Worm (Caenorhabditis elegans) whole organism, L1 larva: ENCODE measurements around the gene chil-24.
A peak's percentile ranks its signal among the peaks of the same experiment; 100 is the strongest.

Experiments used
- C16A3.4 ChIP-seq: fragments of 150-350 bp; optimal IDR thresholded peaks from 2 replicates; lab custom pipeline; 2014; ENCODE audit warnings: missing biosample characterization, missing genetic modification characterization
- C34B4.2 ChIP-seq: sonication (generic microtip); optimal IDR thresholded peaks from 2 replicates; lab custom pipeline; 2017; ENCODE audit warnings: mild to moderate bottlenecking, missing genetic modification characterization, missing compliant biosample characterization
- alr-1 ChIP-seq: fragments of 200-800 bp; sonication (Bioruptor generic); optimal IDR thresholded peaks from 2 replicates; lab custom pipeline; 2018; ENCODE audit warnings: borderline replicate concordance, mild to moderate bottlenecking, missing genetic modification characterization, missing compliant biosample characterization
- ceh-88 ChIP-seq: fragments of 200-800 bp; sonication (Bioruptor generic); IDR thresholded peaks from 2 replicates; pipeline ENCODE4 v1.3.6; 2022; ENCODE audit warnings: missing genetic modification characterization, missing compliant biosample characterization
- ceh-90 ChIP-seq: sonication (generic microtip); optimal IDR thresholded peaks from 2 replicates; lab custom pipeline; 2016; ENCODE audit warnings: missing genetic modification characterization, missing compliant biosample characterization
- efl-1 ChIP-seq, 4 experiments: fragments of 150-350 bp; optimal IDR thresholded peaks in 3 of 4; peaks in 1 of 4; 1 replicate in 1 of 4; 2 replicates in 3 of 4; lab custom pipeline; 2014; ENCODE audit warnings: missing biosample characterization in 2 of 4, missing genetic modification characterization in 2 of 4, missing genetic modification reagents in 2 of 4
- efl-3 ChIP-seq: fragments of 200-800 bp; sonication (Bioruptor generic); optimal IDR thresholded peaks from 2 replicates; lab custom pipeline; 2018; ENCODE audit warnings: mild to moderate bottlenecking, missing genetic modification characterization, missing compliant biosample characterization
- egl-13 ChIP-seq: sonication (generic microtip); optimal IDR thresholded peaks from 2 replicates; lab custom pipeline; 2016; ENCODE audit warnings: missing genotype, missing genetic modification reagents, missing genetic modification characterization, missing compliant biosample characterization
- elt-2 ChIP-seq: sonication (generic microtip); optimal IDR thresholded peaks from 2 replicates; lab custom pipeline; 2016; ENCODE audit warnings: missing genetic modification characterization, mild to moderate bottlenecking, inconsistent platforms, missing compliant biosample characterization, missing genetic modification reagents
- elt-3 ChIP-seq, 6 experiments: fragments of 150-350 bp in 1 of 6; sonication (generic microtip); optimal IDR thresholded peaks; 2 replicates each; lab custom pipeline; 2017 to 2018; ENCODE audit warnings: missing biosample characterization in 6 of 6, missing genetic modification characterization in 6 of 6, inconsistent platforms in 1 of 6
- ets-5 ChIP-seq: fragments of 200-800 bp; sonication (Bioruptor generic); IDR thresholded peaks from 2 replicates; pipeline ENCODE4 v1.3.6; 2022; ENCODE audit warnings: missing genetic modification characterization, missing compliant biosample characterization
- fkh-10 ChIP-seq: sonication (generic microtip); optimal IDR thresholded peaks from 2 replicates; lab custom pipeline; 2017; ENCODE audit warnings: missing biosample characterization, missing genetic modification reagents, missing genetic modification characterization
- fkh-4 ChIP-seq: sonication (generic microtip); optimal IDR thresholded peaks from 2 replicates; lab custom pipeline; 2016; ENCODE audit warnings: missing compliant biosample characterization, missing genetic modification characterization, borderline replicate concordance
- hlh-4 ChIP-seq: sonication (generic microtip); optimal IDR thresholded peaks from 2 replicates; lab custom pipeline; 2016; ENCODE audit warnings: mild to moderate bottlenecking, missing genetic modification characterization, missing compliant biosample characterization
- hpl-2 ChIP-seq: fragments of 150-350 bp; optimal IDR thresholded peaks from 2 replicates; lab custom pipeline; 2014; ENCODE audit warnings: missing biosample characterization, missing genetic modification reagents, missing genetic modification characterization
- irx-1 ChIP-seq: sonication (generic microtip); optimal IDR thresholded peaks from 2 replicates; lab custom pipeline; 2016; ENCODE audit warnings: missing genetic modification characterization, missing compliant biosample characterization
- lin-15B ChIP-seq: fragments of 150-350 bp; sonication (generic microtip); optimal IDR thresholded peaks from 3 replicates; lab custom pipeline; 2014; ENCODE audit warnings: missing biosample characterization, missing genetic modification characterization
- lir-3 ChIP-seq: sonication (generic microtip); optimal IDR thresholded peaks from 2 replicates; lab custom pipeline; 2016; ENCODE audit warnings: mild to moderate bottlenecking, missing genetic modification characterization, moderate library complexity, missing compliant biosample characterization; ENCODE audit not compliant: poor library complexity
- lsy-2 ChIP-seq, 2 experiments: fragments of 150-350 bp; optimal IDR thresholded peaks; 2 replicates each; lab custom pipeline; 2014; ENCODE audit warnings: missing biosample characterization in 2 of 2, missing genetic modification characterization in 2 of 2
- mef-2 ChIP-seq: fragments of 150-350 bp; optimal IDR thresholded peaks from 2 replicates; lab custom pipeline; 2014; ENCODE audit warnings: missing biosample characterization, missing genetic modification characterization
- nhr-11 ChIP-seq: fragments of 150-350 bp; optimal IDR thresholded peaks from 2 replicates; lab custom pipeline; 2014; ENCODE audit warnings: missing biosample characterization, missing genetic modification characterization
- nhr-19 ChIP-seq: fragments of 200-800 bp; sonication (Bioruptor generic); conservative IDR thresholded peaks from 2 replicates; pipeline ENCODE4 v1.3.6; 2022; ENCODE audit warnings: missing genetic modification characterization, missing compliant biosample characterization
- nhr-20 ChIP-seq: sonication (generic microtip); optimal IDR thresholded peaks from 2 replicates; lab custom pipeline; 2016; ENCODE audit warnings: mild to moderate bottlenecking, missing genetic modification characterization, missing compliant biosample characterization
- nhr-71 ChIP-seq: sonication (generic microtip); optimal IDR thresholded peaks from 2 replicates; lab custom pipeline; 2016; ENCODE audit warnings: mild to moderate bottlenecking, missing genetic modification characterization, moderate library complexity, missing compliant biosample characterization
- nhr-76 ChIP-seq: sonication (generic microtip); optimal IDR thresholded peaks from 2 replicates; lab custom pipeline; 2017; ENCODE audit warnings: missing biosample characterization, missing genetic modification characterization
- nhr-77 ChIP-seq: fragments of 150-350 bp; optimal IDR thresholded peaks from 2 replicates; lab custom pipeline; 2014; ENCODE audit warnings: missing biosample characterization, missing genetic modification characterization
- nhr-90 ChIP-seq: sonication (generic microtip); optimal IDR thresholded peaks from 2 replicates; lab custom pipeline; 2016; ENCODE audit warnings: mild to moderate bottlenecking, missing genetic modification characterization, missing compliant biosample characterization; ENCODE audit not compliant: poor library complexity
- pax-3 ChIP-seq: fragments of 200-800 bp; sonication (Bioruptor generic); optimal IDR thresholded peaks from 2 replicates; lab custom pipeline; 2018; ENCODE audit warnings: mild to moderate bottlenecking, missing genetic modification characterization, moderate library complexity, missing compliant biosample characterization
- pqm-1 ChIP-seq: sonication (generic microtip); optimal IDR thresholded peaks from 3 replicates; lab custom pipeline; 2017; ENCODE audit warnings: missing biosample characterization, missing genetic modification characterization
- snpc-4 ChIP-seq: fragments of 150-350 bp; optimal IDR thresholded peaks from 2 replicates; lab custom pipeline; 2014; ENCODE audit warnings: missing biosample characterization, missing genetic modification characterization
- sptf-1 ChIP-seq: fragments of 150-350 bp; optimal IDR thresholded peaks from 2 replicates; lab custom pipeline; 2014; ENCODE audit warnings: missing biosample characterization, missing genetic modification characterization
- sup-37 ChIP-seq: fragments of 200-800 bp; sonication (Bioruptor generic); optimal IDR thresholded peaks from 2 replicates; lab custom pipeline; 2018; ENCODE audit warnings: mild to moderate bottlenecking, missing genetic modification characterization, missing compliant biosample characterization
- swsn-7 ChIP-seq: sonication (generic microtip); optimal IDR thresholded peaks from 2 replicates; lab custom pipeline; 2016; ENCODE audit warnings: missing genetic modification characterization, missing compliant biosample characterization
- vab-15 ChIP-seq: sonication (generic microtip); optimal IDR thresholded peaks from 2 replicates; lab custom pipeline; 2017; ENCODE audit warnings: missing genotype, mild to moderate bottlenecking, missing genetic modification characterization, missing compliant biosample characterization
- ztf-4 ChIP-seq: fragments of 150-350 bp; optimal IDR thresholded peaks from 2 replicates; lab custom pipeline; 2014; ENCODE audit warnings: missing biosample characterization, missing genetic modification characterization

The chil-24 gene

DNA sequence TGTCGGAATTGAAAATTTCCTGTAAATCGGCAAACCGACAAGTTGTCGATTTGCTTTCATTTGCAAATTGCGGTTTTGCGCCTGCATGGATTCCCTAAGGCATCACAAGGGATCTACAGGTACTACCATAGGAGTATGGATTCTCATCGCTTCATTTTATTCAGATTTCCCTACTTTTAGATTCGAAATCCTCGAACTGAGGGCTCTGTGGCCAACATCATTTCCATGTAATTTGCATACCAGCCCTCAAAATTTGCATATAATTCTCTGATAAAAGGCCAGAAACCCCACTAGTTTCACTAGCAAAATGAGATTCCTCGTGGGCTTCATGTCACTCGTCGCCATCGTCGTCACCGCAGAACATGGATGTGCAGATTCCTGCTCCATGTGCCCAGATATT is 16.6 kb upstream of the chil-24 start, which contains the start of gene Y25C1A.2:
TSS of gene Y25C1A.2 (plus strand) at position 301 of the 400 bp plus-strand sequence.
- TF ChIP-seq hpl-2 (GFP tag; lab: Kevin White, UChicago) = no peak
- TF ChIP-seq sptf-1 (tag; lab: Kevin White, UChicago) = no peak
- TF ChIP-seq pqm-1 = no peak
- TF ChIP-seq nhr-11 (tag; lab: Kevin White, UChicago) = no peak
- TF ChIP-seq alr-1 (tag; lab: Kevin White, UChicago) = no peak
- no peak for TF ChIP-seq swsn-7 (tag; lab: Kevin White, UChicago)
- TF ChIP-seq mef-2 (tag; lab: Kevin White, UChicago) = no peak
- no peak for TF ChIP-seq C34B4.2 (tag; lab: Kevin White, UChicago)
- TF ChIP-seq elt-2 (tag; lab: Kevin White, UChicago) = no peak
- TF ChIP-seq C16A3.4 (tag; lab: Kevin White, UChicago) = no peak

ce11 chrII:3113289-3113688 is 15.7 kb upstream of the chil-24 start:
- TF ChIP-seq pax-3 (no peak), snpc-4 (tag; lab: Kevin White, UChicago) (peak; percentile 45)

- no peak for TF ChIP-seq snpc-4 (tag; lab: Kevin White, UChicago)
- TF ChIP-seq nhr-11 (tag; lab: Kevin White, UChicago) = no peak
- no peak for TF ChIP-seq elt-3 (tag; optimal IDR thresholded peaks at IDR 0.05; lab: Kevin White, UChicago)
- no peak for TF ChIP-seq nhr-77 (tag; lab: Kevin White, UChicago)
- TF ChIP-seq efl-3 (GFP tag; lab: Kevin White, UChicago) = no peak
- no peak for TF ChIP-seq sptf-1 (tag; lab: Kevin White, UChicago)
- TF ChIP-seq sup-37 (GFP tag; lab: Kevin White, UChicago) = no peak
- TF ChIP-seq elt-2 (tag; lab: Kevin White, UChicago) = no peak
- no peak for TF ChIP-seq vab-15 (tag; lab: Kevin White, UChicago)
- TF ChIP-seq nhr-76 (tag; lab: Kevin White, UChicago) = no peak
Observed at ce11 chrII:3113934-3114333, 15.0 kb upstream of the chil-24 start, which contains the start of gene clec-123. TSS of gene clec-123 (plus strand) at chrII:3114234.

ce11 chrII:3117471-3117870 is 11.5 kb upstream of the chil-24 start, which contains the start of gene T10D4.7:
TSS of gene T10D4.7 (plus strand) at chrII:3117771.
- no peak for TF ChIP-seq ets-5 (GFP tag; lab: Robert Waterston, UW)
- no peak for TF ChIP-seq efl-1 (optimal IDR thresholded peaks at IDR 0.05; lab: Kevin White, UChicago)
- TF ChIP-seq efl-1 (GFP tag; optimal IDR thresholded peaks at IDR 0.05 in 1 of 2; lab: Kevin White, UChicago) = no peak
- no peak for TF ChIP-seq nhr-19 (GFP tag; lab: Robert Waterston, UW)
- no peak for TF ChIP-seq hlh-4
- TF ChIP-seq ceh-88 = no peak
- no peak for TF ChIP-seq C34B4.2 (tag; lab: Kevin White, UChicago)
- TF ChIP-seq C16A3.4 (tag; lab: Kevin White, UChicago) = no peak
- no peak for TF ChIP-seq ztf-4 (tag; lab: Kevin White, UChicago)
- no peak for TF ChIP-seq nhr-90 (tag; lab: Kevin White, UChicago)
- TF ChIP-seq lir-3 = no peak
- TF ChIP-seq egl-13 (tag; lab: Kevin White, UChicago) = no peak
- TF ChIP-seq ceh-90 (tag; lab: Kevin White, UChicago) = no peak
- TF ChIP-seq lin-15B = no peak
- TF ChIP-seq nhr-71 (tag; lab: Kevin White, UChicago) = no peak
- TF ChIP-seq fkh-4 (tag; lab: Kevin White, UChicago) = no peak
- TF ChIP-seq alr-1 (tag; lab: Kevin White, UChicago) = no peak
- no peak for TF ChIP-seq irx-1 (tag; lab: Kevin White, UChicago)
- no peak for TF ChIP-seq lsy-2 (tag; optimal IDR thresholded peaks at IDR 0.05; lab: Kevin White, UChicago)
- TF ChIP-seq nhr-20 (tag; lab: Kevin White, UChicago) = no peak
- no peak for TF ChIP-seq fkh-10
